Worm (Caenorhabditis elegans) whole organism, L1 larva: ENCODE results near the gene F16H6.10.

ENCODE experiments used
- ama-1 ChIP-seq: fragments of 150-350 bp; optimal IDR thresholded peaks from 2 replicates; lab custom pipeline; 2014
- ceh-88 ChIP-seq: fragments of 200-800 bp; sonication (Bioruptor generic); IDR thresholded peaks from 2 replicates; pipeline ENCODE4 v1.3.6; 2022; ENCODE audit warnings: missing genetic modification characterization, missing compliant biosample characterization
- ces-1 ChIP-seq: fragments of 150-350 bp; optimal IDR thresholded peaks from 2 replicates; lab custom pipeline; 2014; ENCODE audit warnings: missing biosample characterization, missing genetic modification reagents, missing genetic modification characterization
- egl-27 ChIP-seq, 2 experiments: fragments of 150-350 bp in 1 of 2; sonication (generic microtip); optimal IDR thresholded peaks; 3 replicates each; lab custom pipeline; 2017 to 2018; ENCODE audit warnings: missing biosample characterization in 2 of 2, missing genetic modification characterization in 2 of 2, missing genetic modification reagents in 2 of 2
- mep-1 ChIP-seq: fragments of 150-350 bp; optimal IDR thresholded peaks from 2 replicates; lab custom pipeline; 2014; ENCODE audit warnings: missing biosample characterization, missing genetic modification characterization
- nhr-11 ChIP-seq: fragments of 150-350 bp; optimal IDR thresholded peaks from 2 replicates; lab custom pipeline; 2014; ENCODE audit warnings: missing biosample characterization, missing genetic modification characterization
- nhr-77 ChIP-seq: fragments of 150-350 bp; optimal IDR thresholded peaks from 2 replicates; lab custom pipeline; 2014; ENCODE audit warnings: missing biosample characterization, missing genetic modification characterization
- rnt-1 ChIP-seq: sonication (generic microtip); optimal IDR thresholded peaks from 2 replicates; lab custom pipeline; 2016; ENCODE audit warnings: mild to moderate bottlenecking, missing genetic modification characterization, moderate library complexity, missing compliant biosample characterization
- skn-1 ChIP-seq: fragments of 150-350 bp; optimal IDR thresholded peaks from 2 replicates; lab custom pipeline; 2014; ENCODE audit warnings: missing biosample characterization, missing genetic modification characterization
- snpc-4 ChIP-seq: fragments of 150-350 bp; optimal IDR thresholded peaks from 2 replicates; lab custom pipeline; 2014; ENCODE audit warnings: missing biosample characterization, missing genetic modification characterization
- ztf-11 ChIP-seq, 2 experiments: sonication (generic microtip); optimal IDR thresholded peaks; 2 replicates each; lab custom pipeline; 2016 to 2017; ENCODE audit warnings: missing genetic modification characterization in 2 of 2, missing biosample characterization in 1 of 2, missing compliant biosample characterization in 1 of 2

DNA sequence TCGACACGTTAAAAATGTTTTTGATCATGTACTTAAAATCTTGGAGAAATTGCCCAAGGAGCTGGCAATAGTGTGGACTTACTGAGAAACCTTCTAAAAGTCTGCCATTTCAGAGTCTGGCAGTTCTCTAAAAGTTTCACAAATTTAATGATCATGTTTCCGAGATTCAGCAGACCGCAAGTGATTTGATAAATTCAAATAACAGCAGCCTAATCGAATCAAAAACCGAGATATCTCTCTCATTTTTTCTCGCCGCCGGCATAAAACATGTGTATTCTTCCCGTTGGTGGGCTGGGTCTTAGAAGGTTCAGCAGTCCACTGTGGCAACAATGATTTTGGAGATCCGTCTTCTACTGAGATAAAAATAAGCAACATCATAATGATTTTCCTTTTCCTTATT, 35.1 kb downstream of the F16H6.10 start, which contains the start of gene clec-246:
- TF ChIP-seq skn-1 (tag; lab: Kevin White, UChicago) = no peak
- no peak for TF ChIP-seq rnt-1
- TF ChIP-seq egl-27 (tag; optimal IDR thresholded peaks at IDR 0.05; lab: Kevin White, UChicago) = no peak
- TF ChIP-seq nhr-11 (tag; lab: Kevin White, UChicago) = no peak
- no peak for TF ChIP-seq snpc-4
- TF ChIP-seq ama-1 (lab: Kevin White, UChicago) = no peak
- TF ChIP-seq nhr-77 (tag; lab: Kevin White, UChicago) = no peak
- TF ChIP-seq mep-1 (tag; lab: Kevin White, UChicago) = no peak
- TF ChIP-seq ztf-11 (tag; optimal IDR thresholded peaks at IDR 0.05; lab: Kevin White, UChicago) = no peak
- no peak for TF ChIP-seq ces-1
- TF ChIP-seq ceh-88 (GFP tag; lab: Robert Waterston, UW) = no peak
